Worm (Caenorhabditis elegans) whole organism, L4 larva: ENCODE data around the gene str-177.

ENCODE experiments used
- F49E8.2 ChIP-seq: sonication (generic microtip); optimal IDR thresholded peaks from 2 replicates; lab custom pipeline; 2016; ENCODE audit warnings: missing compliant biosample characterization, mild to moderate bottlenecking, missing genetic modification characterization, borderline replicate concordance
- Y48G9A.11 ChIP-seq: fragments of 200-800 bp; sonication (Bioruptor generic); IDR thresholded peaks from 2 replicates; pipeline ENCODE4 v1.3.6; 2022; ENCODE audit warnings: missing genetic modification reagents, missing genetic modification characterization, missing compliant biosample characterization
- ZK546.5 ChIP-seq, 2 experiments: sonication (generic microtip); optimal IDR thresholded peaks; 2 replicates each; lab custom pipeline; 2017; ENCODE audit warnings: missing biosample characterization in 2 of 2, missing genetic modification characterization in 2 of 2
- aly-2 ChIP-seq: sonication (generic microtip); optimal IDR thresholded peaks from 2 replicates; lab custom pipeline; 2018; ENCODE audit warnings: missing biosample characterization, missing genetic modification characterization
- ama-1 ChIP-seq: fragments of 150-350 bp; optimal IDR thresholded peaks from 2 replicates; lab custom pipeline; 2014; ENCODE audit warnings: inconsistent platforms, mixed read lengths
- hmg-1.1 ChIP-seq: fragments of 200-800 bp; sonication (Bioruptor generic); IDR thresholded peaks from 2 replicates; pipeline ENCODE4 v1.3.6; 2022; ENCODE audit warnings: missing genetic modification reagents, missing genetic modification characterization, missing compliant biosample characterization
- jun-1 ChIP-seq: fragments of 150-350 bp; optimal IDR thresholded peaks from 2 replicates; lab custom pipeline; 2014; ENCODE audit warnings: missing biosample characterization, missing genetic modification reagents, missing genetic modification characterization
- lin-13 ChIP-seq: fragments of 150-350 bp; optimal IDR thresholded peaks from 2 replicates; lab custom pipeline; 2014; ENCODE audit warnings: missing biosample characterization, missing genetic modification reagents, missing genetic modification characterization
- lsy-2 ChIP-seq, 2 experiments: fragments of 150-350 bp in 1 of 2; sonication (generic microtip) in 1 of 2; optimal IDR thresholded peaks; 2 replicates each; lab custom pipeline; 2014 to 2017; ENCODE audit warnings: missing biosample characterization in 2 of 2, missing genetic modification characterization in 2 of 2
- mep-1 ChIP-seq: fragments of 150-350 bp; sonication (generic microtip); optimal IDR thresholded peaks from 3 replicates; lab custom pipeline; 2014; ENCODE audit warnings: missing biosample characterization, missing genetic modification characterization
- nhr-237 ChIP-seq: sonication (generic microtip); optimal IDR thresholded peaks from 2 replicates; lab custom pipeline; 2017; ENCODE audit warnings: missing biosample characterization, missing genetic modification characterization
- nhr-25 ChIP-seq: sonication (generic microtip); optimal IDR thresholded peaks from 2 replicates; lab custom pipeline; 2017; ENCODE audit warnings: missing genetic modification characterization, mild to moderate bottlenecking, missing compliant biosample characterization, antibody characterized with exemption, moderate library complexity, borderline replicate concordance; ENCODE audit not compliant: insufficient read depth
- nhr-41 ChIP-seq: fragments of 200-800 bp; sonication (Bioruptor generic); IDR thresholded peaks from 2 replicates; pipeline ENCODE4 v1.3.6; 2022; ENCODE audit warnings: missing genetic modification reagents, missing genetic modification characterization, missing compliant biosample characterization
- pqm-1 ChIP-seq: sonication (generic microtip); optimal IDR thresholded peaks from 2 replicates; lab custom pipeline; 2017; ENCODE audit warnings: missing biosample characterization, missing genetic modification characterization

- TF ChIP-seq nhr-41 (no peak), nhr-237 (tag; lab: Kevin White, UChicago) (no peak), mep-1 (tag; lab: Kevin White, UChicago) (no peak), Y48G9A.11 (GFP tag; lab: Robert Waterston, UW) (no peak), aly-2 (no peak), nhr-25 (tag; lab: Kevin White, UChicago) (no peak), pqm-1 (tag; lab: Kevin White, UChicago) (no peak), jun-1 (tag; lab: Kevin White, UChicago) (no peak), F49E8.2 (tag; lab: Kevin White, UChicago) (no peak), lin-13 (GFP tag; lab: Kevin White, UChicago) (no peak), hmg-1.1 (no peak), ZK546.5 (tag; optimal IDR thresholded peaks at IDR 0.05; lab: Kevin White, UChicago) (no peak), lsy-2 (tag; optimal IDR thresholded peaks at IDR 0.05; lab: Kevin White, UChicago) (no peak), ama-1 (lab: Kevin White, UChicago) (no peak)
Measured at ce11 chrV:9183718-9184441, 14.9 kb downstream of the str-177 start.
